Fruit fly (Drosophila melanogaster): Measurements from ENCODE around the gene Cyp28d2.

dm6 chr2L:5240520-5240919 lies 33.5 kb downstream of the Cyp28d2 start:
- TF ChIP-seq Sox102F (GFP tag; optimal IDR thresholded peaks at IDR 0.05), result no peak
- TF ChIP-seq CG8319 (GFP tag; optimal IDR thresholded peaks at IDR 0.05), result no peak
- no peak for TF ChIP-seq Hr38 (GFP tag; optimal IDR thresholded peaks at IDR 0.05)

Measured in whole organism, prepupa.